Fruit fly (Drosophila melanogaster) whole organism, pupa: ENCODE data around the gene Pph13.

Source experiments
- CG10348 ChIP-seq: fragments of 200-800 bp; sonication (Bioruptor generic); IDR thresholded peaks from 2 replicates; pipeline ENCODE4 v1.3.6; 2022; ENCODE audit warnings: missing biosample characterization, missing genetic modification characterization
- CG12605 ChIP-seq: fragments of 200-800 bp; sonication (Bioruptor generic); IDR thresholded peaks from 2 replicates; pipeline ENCODE4 v1.3.6; 2022; ENCODE audit warnings: missing biosample characterization, missing genetic modification characterization
- CG13204 ChIP-seq: fragments of 200-800 bp; sonication (Bioruptor generic); optimal IDR thresholded peaks from 2 replicates; lab custom pipeline; 2018; ENCODE audit warnings: missing biosample characterization, mild to moderate bottlenecking, missing genetic modification characterization, moderate library complexity
- CG14655 ChIP-seq: fragments of 200-800 bp; sonication (Bioruptor generic); optimal IDR thresholded peaks from 3 replicates; lab custom pipeline; 2017; ENCODE audit warnings: mild to moderate bottlenecking, missing biosample characterization, missing genetic modification reagents, missing genetic modification characterization
- CG15710 ChIP-seq: fragments of 200-800 bp; sonication (Bioruptor generic); optimal IDR thresholded peaks from 2 replicates; lab custom pipeline; 2018; ENCODE audit warnings: missing biosample characterization, mild to moderate bottlenecking, missing genetic modification characterization, moderate library complexity
- CG17806 ChIP-seq: fragments of 200-800 bp; sonication (Bioruptor generic); optimal IDR thresholded peaks from 2 replicates; lab custom pipeline; 2018; ENCODE audit warnings: missing biosample characterization, mild to moderate bottlenecking, missing genetic modification characterization, moderate library complexity
- CG32121 ChIP-seq: fragments of 200-800 bp; sonication (Bioruptor generic); IDR thresholded peaks from 2 replicates; pipeline ENCODE4 v1.3.6; 2022; ENCODE audit warnings: missing biosample characterization, missing genetic modification characterization
- CG34367 ChIP-seq: fragments of 200-800 bp; sonication (Bioruptor generic); optimal IDR thresholded peaks from 2 replicates; lab custom pipeline; 2018; ENCODE audit warnings: missing biosample characterization, mild to moderate bottlenecking, missing genetic modification characterization
- CG4496 ChIP-seq: fragments of 200-800 bp; sonication (Bioruptor generic); IDR thresholded peaks from 3 replicates; pipeline ENCODE4 v1.3.6; 2022; ENCODE audit warnings: missing biosample characterization, missing genetic modification characterization
- CG8159 ChIP-seq: fragments of 200-800 bp; sonication (Bioruptor generic); optimal IDR thresholded peaks from 3 replicates; lab custom pipeline; 2018; ENCODE audit warnings: missing biosample characterization, mild to moderate bottlenecking, missing genetic modification characterization, moderate library complexity
- CG8301 ChIP-seq: fragments of 200-800 bp; sonication (Bioruptor generic); optimal IDR thresholded peaks from 2 replicates; lab custom pipeline; 2018; ENCODE audit warnings: missing biosample characterization, mild to moderate bottlenecking, missing genetic modification characterization
- CG9948 ChIP-seq: fragments of 200-800 bp; sonication (Bioruptor generic); optimal IDR thresholded peaks from 2 replicates; lab custom pipeline; 2018; ENCODE audit warnings: missing biosample characterization, mild to moderate bottlenecking, missing genetic modification characterization, moderate library complexity
- D1 ChIP-seq: fragments of 200-800 bp; sonication (Bioruptor generic); optimal IDR thresholded peaks from 2 replicates; lab custom pipeline; 2018; ENCODE audit warnings: missing biosample characterization, mild to moderate bottlenecking, missing genetic modification characterization, moderate library complexity
- EcR ChIP-seq: fragments of 200-800 bp; sonication (Bioruptor generic); optimal IDR thresholded peaks from 3 replicates; lab custom pipeline; 2019; ENCODE audit warnings: missing biosample characterization, missing genetic modification characterization, mild to moderate bottlenecking, moderate library complexity, missing genetic modification reagents
- Ets98B ChIP-seq: fragments of 200-800 bp; sonication (Bioruptor generic); IDR thresholded peaks from 2 replicates; pipeline ENCODE4 v1.3.6; 2022; ENCODE audit warnings: missing biosample characterization, missing genetic modification characterization
- Pif1A ChIP-seq: fragments of 200-800 bp; sonication (Bioruptor generic); optimal IDR thresholded peaks from 3 replicates; lab custom pipeline; 2016; ENCODE audit warnings: missing biosample characterization, missing genetic modification characterization
- Pif1B ChIP-seq: fragments of 200-800 bp; sonication (Bioruptor generic); optimal IDR thresholded peaks from 3 replicates; lab custom pipeline; 2016; ENCODE audit warnings: missing biosample characterization, missing genetic modification characterization
- Snoo ChIP-seq: fragments of 200-800 bp; sonication (Bioruptor generic); optimal IDR thresholded peaks from 3 replicates; lab custom pipeline; 2017; ENCODE audit warnings: missing biosample characterization, mild to moderate bottlenecking, missing genetic modification characterization, inconsistent platforms
- fd96Ca ChIP-seq: fragments of 200-800 bp; sonication (Bioruptor generic); IDR thresholded peaks from 3 replicates; pipeline ENCODE4 v1.3.6; 2022; ENCODE audit warnings: missing biosample characterization, missing genetic modification characterization
- gl ChIP-seq: fragments of 200-800 bp; sonication (Bioruptor generic); optimal IDR thresholded peaks from 2 replicates; lab custom pipeline; 2018; ENCODE audit warnings: missing biosample characterization, mild to moderate bottlenecking, missing genetic modification characterization
- rn ChIP-seq: fragments of 200-800 bp; sonication (Bioruptor generic); IDR thresholded peaks from 2 replicates; pipeline ENCODE4 v1.3.6; 2022; ENCODE audit warnings: missing biosample characterization, missing genetic modification characterization

Gene Pph13

DNA sequence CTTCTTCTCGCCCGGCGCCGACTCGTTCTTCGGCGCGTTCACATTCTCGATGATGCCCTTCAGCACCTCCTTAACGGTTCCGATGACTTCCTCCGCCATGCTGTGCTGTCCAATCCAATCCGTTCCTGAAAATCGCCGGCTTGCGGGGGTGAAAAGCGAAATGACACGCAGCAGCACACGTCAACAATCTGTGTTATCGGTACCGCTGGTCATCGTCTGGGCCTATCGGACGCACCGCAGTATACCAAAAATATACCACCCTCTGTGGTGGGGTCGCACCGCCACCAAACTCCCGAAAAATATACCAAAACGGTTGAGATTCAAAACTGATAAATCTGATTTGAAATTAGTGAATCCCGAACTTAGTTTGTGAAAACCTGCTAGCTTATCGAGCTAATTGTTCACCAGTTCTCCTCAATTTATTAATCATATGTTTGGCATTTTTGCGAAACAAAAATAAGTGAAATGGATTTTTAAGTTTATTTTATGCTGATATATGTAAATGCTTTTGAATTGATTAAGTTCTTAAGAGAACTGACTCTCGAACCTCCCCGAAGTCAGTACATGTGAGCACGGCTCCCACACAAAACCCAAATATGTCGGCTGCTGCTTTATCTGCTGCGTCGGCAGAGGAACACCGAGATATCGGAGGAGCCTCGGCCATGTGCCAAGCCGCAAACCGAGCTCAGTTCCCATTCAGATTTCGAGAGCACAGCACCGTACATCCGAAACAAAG lies 32.7 kb upstream of the Pph13 start, which contains the start of the genes Spp and nAChRbeta3:
Gene Spp (minus strand): TSS at position 210 of the 736 bp plus-strand sequence.
Gene nAChRbeta3 (plus strand): TSS at position 686 of the 736 bp plus-strand sequence.
- TF ChIP-seq Ets98B (GFP tag; lab: Robert Waterston, UW) (peak; percentile 17; the same call in 1 of the 2 replicates), CG4496 (GFP tag; lab: Robert Waterston, UW) (0 out of 3 replicates have a peak, but pooled peaks have one; percentile 8), CG9948 (tag; lab: Kevin White, UChicago) (no peak), CG8301 (no peak)
- TF ChIP-seq, all 21 proteins: peak for 2

DNA sequence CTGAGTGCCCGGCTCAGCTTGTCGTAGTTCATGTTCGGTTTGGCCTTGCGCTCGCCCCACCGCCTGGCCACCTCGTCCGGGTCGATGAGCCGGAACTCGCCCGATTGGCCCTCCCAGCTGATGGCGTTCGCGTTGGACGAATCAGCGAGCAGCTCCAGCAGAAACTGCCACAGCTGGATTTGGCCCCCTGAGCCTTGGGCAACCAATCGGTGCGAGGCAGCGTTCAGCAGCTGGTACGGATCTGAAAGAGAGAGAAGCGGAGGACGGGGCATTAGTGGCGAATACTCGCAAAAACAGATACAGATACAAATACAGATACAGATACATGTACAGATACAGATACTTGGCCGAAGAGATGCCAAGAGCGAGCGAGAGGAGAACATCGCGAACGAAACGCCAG lies 29.3 kb upstream of the Pph13 start:
- TF ChIP-seq CG17806 (no peak), D1 (no peak), EcR (GFP tag; lab: Kevin White, UChicago) (peak; percentile 26)
- TF ChIP-seq, all 21 proteins: peak for 1

DNA sequence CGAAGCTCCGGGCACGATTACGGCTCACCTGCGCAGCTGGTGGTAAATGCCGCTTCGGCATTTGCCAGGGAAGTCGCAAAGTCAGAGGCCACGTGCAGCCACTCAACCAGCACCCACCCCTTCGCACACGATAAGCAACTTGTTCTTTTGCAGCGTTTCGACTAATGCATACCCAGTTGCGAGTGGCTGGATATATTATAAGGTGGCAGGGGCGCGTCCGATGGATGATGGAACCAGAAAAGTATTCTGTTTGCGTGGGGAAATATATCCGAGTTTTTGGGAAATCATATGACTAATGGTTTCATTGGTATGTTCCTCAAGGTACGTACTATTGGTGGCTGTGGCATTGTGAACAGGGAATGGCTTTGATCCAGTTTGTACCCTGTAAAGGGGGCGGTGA lies 27.6 kb upstream of the Pph13 start:
- no peak for TF ChIP-seq CG8301
- TF ChIP-seq fd96Ca (GFP tag; lab: Robert Waterston, UW), result no peak
- TF ChIP-seq EcR (GFP tag; lab: Kevin White, UChicago), result no peak
- no peak for TF ChIP-seq CG4496 (GFP tag; lab: Robert Waterston, UW)
- no peak for TF ChIP-seq Pif1B
- TF ChIP-seq Ets98B (GFP tag; lab: Robert Waterston, UW), result no peak
- no peak for TF ChIP-seq CG9948 (tag; lab: Kevin White, UChicago)
- TF ChIP-seq CG12605, result no peak
- TF ChIP-seq, all 21 proteins: peak for 0

DNA sequence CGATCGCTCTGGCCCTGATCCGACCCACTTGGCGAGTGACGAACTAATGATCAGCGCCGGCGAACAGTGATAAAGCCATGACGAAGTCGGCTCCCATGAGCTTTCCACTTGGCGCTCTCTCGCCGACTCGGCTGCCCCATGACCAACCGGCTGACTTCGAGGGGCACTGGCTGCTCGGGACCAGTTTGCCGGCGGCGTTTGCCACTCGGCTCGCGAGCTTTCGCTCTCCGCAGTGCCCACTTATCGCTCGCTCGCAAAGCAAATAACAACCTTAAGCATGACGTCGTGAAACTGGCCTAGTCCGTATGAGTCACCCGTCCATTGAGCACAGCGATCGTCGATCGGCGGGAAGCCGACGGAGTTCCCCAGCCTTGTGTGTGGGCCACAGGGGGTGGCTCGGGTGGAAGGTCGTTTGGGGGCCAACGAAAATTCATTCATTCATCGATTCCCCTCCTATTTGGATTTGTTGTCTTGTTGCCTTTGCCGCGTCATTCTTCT lies 24.8 kb upstream of the Pph13 start, which contains the start of gene Ets21C:
Gene Ets21C (minus strand): TSS at position 492 of the 498 bp plus-strand sequence.
- TF ChIP-seq Ets98B (GFP tag; lab: Robert Waterston, UW) (peak; percentile 79), CG12605 (peak; percentile 69), Pif1B (peak; percentile 22), gl (tag; lab: Kevin White, UChicago) (peak; percentile 57), CG17806 (no peak), CG4496 (GFP tag; lab: Robert Waterston, UW) (peak; percentile 79), CG8159 (peak; percentile 14), CG15710 (tag; lab: Kevin White, UChicago) (no peak), Snoo (tag; lab: Kevin White, UChicago) (peak; percentile 30), CG13204 (peak; percentile 81), fd96Ca (GFP tag; lab: Robert Waterston, UW) (peak; percentile 64; the same call in 2 of the 3 replicates), EcR (GFP tag; lab: Kevin White, UChicago) (peak; percentile 79), CG32121 (GFP tag; lab: Robert Waterston, UW) (peak; percentile 70), CG8301 (peak; percentile 13), CG9948 (tag; lab: Kevin White, UChicago) (no peak), rn (GFP tag; lab: Robert Waterston, UW) (no peak), Pif1A (GFP tag; lab: Kevin White, UChicago) (no peak), CG14655 (GFP tag; lab: Kevin White, UChicago) (no peak)

DNA sequence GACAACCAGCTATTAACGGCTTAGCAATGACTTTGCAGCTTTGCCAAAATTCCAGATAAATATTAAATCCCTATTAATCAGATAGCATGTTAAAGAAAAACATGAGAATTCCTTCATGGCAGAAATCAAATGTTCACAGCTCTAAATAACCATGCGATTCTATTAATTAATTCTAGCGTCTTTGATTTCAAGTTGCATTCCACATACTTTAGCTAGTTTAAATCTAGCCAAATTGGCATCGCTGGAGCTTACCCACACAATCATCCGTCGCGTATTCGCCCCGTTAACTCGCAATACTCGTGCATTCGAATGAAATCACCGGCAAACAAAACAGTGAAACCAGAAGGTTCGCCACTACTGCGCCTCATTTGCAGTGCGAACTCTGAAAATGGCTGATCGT lies 18.0 kb upstream of the Pph13 start, which contains the start of gene Tspo:
Gene Tspo (plus strand): TSS at position 302 of the 400 bp plus-strand sequence.
- TF ChIP-seq rn (GFP tag; lab: Robert Waterston, UW) (no peak), CG15710 (tag; lab: Kevin White, UChicago) (no peak), gl (tag; lab: Kevin White, UChicago) (no peak), Pif1A (GFP tag; lab: Kevin White, UChicago) (no peak), Ets98B (GFP tag; lab: Robert Waterston, UW) (0 out of 2 replicates have a peak, but pooled peaks have one; percentile 15), CG8159 (peak; percentile 6), CG4496 (GFP tag; lab: Robert Waterston, UW) (peak; percentile 48; the same call in 1 of the 3 replicates)

DNA sequence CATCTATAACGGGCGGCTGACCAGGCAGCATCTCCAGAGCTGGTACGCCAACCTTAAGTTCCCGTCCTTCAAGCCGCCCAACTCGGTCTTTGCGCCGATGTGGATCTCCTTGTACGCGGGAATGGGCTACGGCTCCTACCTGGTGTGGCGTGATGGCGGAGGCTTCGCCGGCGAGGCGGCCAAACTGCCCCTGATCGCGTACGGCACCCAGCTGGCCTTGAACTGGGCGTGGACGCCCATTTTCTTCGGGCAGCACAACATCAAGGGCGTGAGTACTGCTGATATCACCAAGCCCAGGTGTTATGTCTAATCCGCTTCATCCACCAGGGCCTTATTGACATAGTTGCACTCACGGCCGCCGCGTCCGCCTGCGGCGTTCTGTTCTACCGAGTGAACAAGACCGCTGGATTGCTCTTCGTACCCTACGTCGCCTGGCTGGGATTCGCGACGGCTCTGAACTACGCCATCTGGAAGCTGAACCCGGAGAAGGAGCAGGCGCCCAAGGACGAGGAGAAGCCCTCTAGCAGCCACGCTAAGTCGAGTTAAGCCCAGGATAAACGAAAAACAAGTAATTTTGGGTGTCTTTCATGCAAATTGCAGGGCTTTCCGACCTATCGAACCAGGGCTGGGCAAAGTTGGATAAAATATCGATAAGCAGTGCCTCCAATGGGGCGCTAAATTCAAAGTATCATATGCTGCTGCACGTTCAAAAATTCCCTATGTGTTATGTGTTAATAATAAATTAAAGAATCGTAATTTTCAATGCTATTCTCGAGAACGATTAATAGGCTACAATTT lies 17.3 kb upstream of the Pph13 start, which contains the start of gene rempA:
Gene rempA (minus strand): TSS at position 541 of the 798 bp plus-strand sequence.
- TF ChIP-seq CG9948 (tag; lab: Kevin White, UChicago), result no peak
- no peak for TF ChIP-seq fd96Ca (GFP tag; lab: Robert Waterston, UW)
- TF ChIP-seq CG10348 (GFP tag; lab: Robert Waterston, UW), result no peak
- no peak for TF ChIP-seq CG34367 (tag; lab: Kevin White, UChicago)
- TF ChIP-seq CG8301, result no peak
- TF ChIP-seq CG32121 (GFP tag; lab: Robert Waterston, UW), result no peak
- no peak for TF ChIP-seq EcR (GFP tag; lab: Kevin White, UChicago)
- TF ChIP-seq CG15710 (tag; lab: Kevin White, UChicago), result no peak
- TF ChIP-seq Ets98B (GFP tag; lab: Robert Waterston, UW), result no peak
- no peak for TF ChIP-seq CG17806
- no peak for TF ChIP-seq CG8159
- TF ChIP-seq CG13204, result no peak
- no peak for TF ChIP-seq Pif1B
- no peak for TF ChIP-seq CG12605
- TF ChIP-seq Snoo (tag; lab: Kevin White, UChicago), result no peak
- no peak for TF ChIP-seq CG14655 (GFP tag; lab: Kevin White, UChicago)
- no peak for TF ChIP-seq CG4496 (GFP tag; lab: Robert Waterston, UW)
